Worm (Caenorhabditis elegans): ENCODE data around the gene dct-5.

The dct-5 gene

DNA sequence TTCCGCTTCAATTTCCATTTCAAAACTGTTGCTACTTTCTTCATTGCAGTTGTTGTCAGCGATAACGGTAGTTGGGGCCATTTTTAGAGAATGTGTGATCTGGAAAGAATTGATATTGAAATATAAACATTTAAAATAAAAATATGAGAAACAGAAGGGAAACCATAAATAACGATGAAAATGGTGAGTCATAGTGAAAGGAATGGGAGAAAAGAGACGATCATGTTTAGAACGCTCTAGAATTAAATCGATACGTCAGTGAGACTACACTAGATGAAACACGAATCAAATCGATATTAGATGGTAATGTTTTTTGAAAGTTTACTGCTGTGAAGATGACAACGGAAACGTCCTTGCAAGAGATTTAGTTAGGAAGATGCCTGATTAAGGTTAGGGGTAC lies 27.8 kb downstream of the dct-5 start, which contains the start of the genes EEED8.12 and EEED8.4:
EEED8.12 (minus strand) TSS at position 101 of the 400 bp plus-strand sequence.
EEED8.4 (plus strand) TSS at position 396 of the 400 bp plus-strand sequence.
- TF ChIP-seq unc-62 (GFP tag; optimal IDR thresholded peaks at IDR 0.05): no peak

DNA sequence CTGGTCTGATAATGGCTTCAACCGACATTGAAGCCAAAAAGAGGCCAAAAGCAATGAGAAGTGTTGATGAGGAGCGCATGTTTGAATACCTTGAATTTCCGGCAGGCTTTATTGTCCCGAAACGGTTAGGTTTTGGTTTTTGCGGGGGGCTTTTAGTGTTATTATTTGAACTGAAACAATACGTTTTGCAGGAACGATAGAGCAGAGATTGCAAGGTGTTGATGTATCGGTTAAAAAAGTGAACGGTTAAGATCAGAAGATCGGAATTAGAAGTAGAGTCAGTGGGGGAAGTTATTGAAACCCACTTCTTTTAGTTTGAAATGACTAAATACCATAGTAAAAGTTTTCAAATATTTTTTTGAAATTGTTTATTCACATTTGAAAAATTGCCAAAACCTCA lies 29.2 kb downstream of the dct-5 start, which contains the start of gene clec-141:
clec-141 (minus strand) TSS at position 101 of the 400 bp plus-strand sequence.
- TF ChIP-seq unc-62 (GFP tag; optimal IDR thresholded peaks at IDR 0.05): no peak

DNA sequence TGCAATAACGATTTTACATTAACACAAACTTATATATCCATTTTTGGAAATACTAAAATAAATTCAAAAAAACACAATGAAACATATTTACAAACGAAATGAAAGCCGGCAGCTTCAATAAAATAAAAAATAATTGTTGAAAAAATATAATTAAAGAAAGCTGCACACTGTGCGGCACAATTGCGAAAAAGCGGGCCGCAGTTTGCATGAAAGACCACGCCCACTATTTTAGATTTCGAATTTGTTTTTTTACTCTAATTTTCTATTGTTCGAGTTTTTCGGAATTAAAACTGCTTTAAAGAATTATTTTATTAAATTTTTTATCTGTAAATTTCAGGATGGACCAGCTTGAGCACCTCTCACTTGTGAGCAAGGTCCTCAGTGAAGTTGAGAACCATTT lies 37.5 kb downstream of the dct-5 start, which contains the start of gene mog-5:
mog-5 (plus strand) TSS at position 338 of the 400 bp plus-strand sequence.
- no peak for TF ChIP-seq unc-62 (GFP tag; optimal IDR thresholded peaks at IDR 0.05)

DNA sequence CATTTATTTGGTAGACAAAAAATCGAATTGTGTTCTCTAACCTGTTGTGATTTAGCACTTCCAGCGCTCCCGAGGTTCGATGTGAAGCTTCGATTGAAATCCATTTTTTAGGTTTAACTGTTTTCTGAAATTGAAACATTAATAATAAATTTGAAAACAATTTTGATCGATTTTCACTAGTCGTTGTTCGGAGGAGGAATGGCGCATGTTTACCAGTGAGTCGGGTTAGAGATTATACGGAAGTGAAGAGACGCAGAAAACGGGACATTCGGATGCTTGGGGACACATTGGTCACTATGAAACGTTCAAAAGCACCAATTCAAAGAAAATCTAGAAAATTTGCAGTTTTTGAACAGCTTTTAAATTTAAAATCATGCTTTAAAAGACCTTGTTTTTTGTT lies 38.0 kb downstream of the dct-5 start, which contains the start of gene fbxl-3:
fbxl-3 (minus strand) TSS at position 124 of the 400 bp plus-strand sequence.
- no peak for TF ChIP-seq unc-62 (GFP tag; optimal IDR thresholded peaks at IDR 0.05)

DNA sequence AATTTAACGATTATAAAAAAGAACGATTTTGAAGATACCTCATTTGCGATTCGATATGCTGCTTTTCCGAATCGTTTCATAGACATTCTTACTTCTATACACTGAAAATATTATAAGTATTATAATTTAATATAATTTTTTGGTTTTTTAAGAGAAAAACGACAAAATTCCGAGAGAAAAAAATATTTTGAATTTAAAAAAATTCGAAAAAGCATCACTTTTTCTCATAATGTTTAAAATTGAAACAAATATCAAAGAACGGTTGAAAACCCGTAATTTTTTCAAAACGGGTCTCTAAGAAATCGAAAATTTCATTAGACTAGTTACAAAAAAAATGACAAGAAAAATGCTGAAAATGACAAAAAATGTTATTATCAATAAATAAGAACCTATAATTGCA lies 41.1 kb downstream of the dct-5 start, which contains the start of gene pink-1:
pink-1 (minus strand) TSS at position 101 of the 400 bp plus-strand sequence.
- no peak for TF ChIP-seq unc-62 (GFP tag; optimal IDR thresholded peaks at IDR 0.05)

DNA sequence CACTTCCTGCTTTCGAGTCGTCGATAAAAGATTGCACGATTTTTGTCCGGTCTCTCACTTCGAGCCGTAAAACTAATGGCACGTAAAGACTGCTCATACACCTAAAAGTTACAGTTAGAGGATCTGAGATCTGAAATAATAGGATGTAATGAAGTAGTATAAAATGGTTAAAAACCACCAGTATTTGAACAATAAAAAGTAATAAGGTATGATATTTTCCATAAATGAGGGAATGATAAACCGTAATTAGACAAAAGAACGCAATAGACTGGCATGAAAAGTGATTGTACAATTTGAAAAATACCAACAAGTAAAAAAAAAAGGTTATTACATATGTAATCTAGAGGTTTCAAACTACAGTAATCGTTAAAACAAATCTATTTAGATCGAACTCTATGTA lies 43.6 kb downstream of the dct-5 start, which contains the start of gene brap-2:
brap-2 (minus strand) TSS at position 101 of the 400 bp plus-strand sequence.
- no peak for TF ChIP-seq unc-62 (GFP tag; optimal IDR thresholded peaks at IDR 0.05)

DNA sequence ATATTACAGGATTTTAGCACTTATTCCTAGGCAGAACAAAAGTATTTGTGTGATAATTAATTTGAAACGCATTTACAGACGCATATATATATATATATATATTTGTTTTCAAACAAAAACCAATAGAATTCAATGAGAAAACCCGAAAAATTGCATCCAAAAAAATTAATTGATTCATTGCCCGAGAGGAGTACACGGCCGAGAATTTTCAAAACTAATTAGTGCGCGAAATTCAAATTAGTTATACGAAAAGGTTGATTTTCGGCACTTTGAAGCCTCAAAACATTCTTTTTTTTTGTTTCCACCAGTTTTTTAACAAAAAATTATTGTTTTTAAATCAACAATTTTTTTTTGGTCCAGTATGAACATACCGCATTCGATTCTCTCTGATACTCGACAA lies 45.3 kb downstream of the dct-5 start:
- TF ChIP-seq unc-62 (GFP tag; optimal IDR thresholded peaks at IDR 0.05): no peak

DNA sequence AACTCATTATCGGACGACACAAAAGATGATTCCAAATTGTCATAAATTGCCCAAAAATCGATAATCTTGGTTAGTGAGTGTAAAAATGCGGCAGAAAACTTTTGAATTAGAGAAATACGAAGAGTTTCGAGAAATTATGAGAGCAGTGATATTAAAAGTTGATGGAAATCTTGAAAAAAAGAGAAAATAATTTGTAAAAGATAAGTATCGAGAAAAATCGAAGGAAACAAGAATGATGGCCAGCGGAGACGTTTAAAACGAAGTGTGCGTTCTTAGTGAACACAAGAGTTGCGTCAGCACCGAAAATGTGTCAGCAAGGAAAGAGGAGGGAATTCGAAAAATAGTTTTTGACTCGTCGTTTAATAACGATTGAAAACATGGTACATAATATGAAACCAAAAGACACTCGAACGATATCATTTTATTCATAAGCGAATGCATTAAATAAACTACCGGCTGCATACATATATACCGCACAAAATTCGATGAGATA lies 46.9 kb downstream of the dct-5 start, which contains the start of gene ndx-6:
ndx-6 (minus strand) TSS at position 51 of the 493 bp plus-strand sequence.
- TF ChIP-seq unc-62 (GFP tag; optimal IDR thresholded peaks at IDR 0.05): no peak

DNA sequence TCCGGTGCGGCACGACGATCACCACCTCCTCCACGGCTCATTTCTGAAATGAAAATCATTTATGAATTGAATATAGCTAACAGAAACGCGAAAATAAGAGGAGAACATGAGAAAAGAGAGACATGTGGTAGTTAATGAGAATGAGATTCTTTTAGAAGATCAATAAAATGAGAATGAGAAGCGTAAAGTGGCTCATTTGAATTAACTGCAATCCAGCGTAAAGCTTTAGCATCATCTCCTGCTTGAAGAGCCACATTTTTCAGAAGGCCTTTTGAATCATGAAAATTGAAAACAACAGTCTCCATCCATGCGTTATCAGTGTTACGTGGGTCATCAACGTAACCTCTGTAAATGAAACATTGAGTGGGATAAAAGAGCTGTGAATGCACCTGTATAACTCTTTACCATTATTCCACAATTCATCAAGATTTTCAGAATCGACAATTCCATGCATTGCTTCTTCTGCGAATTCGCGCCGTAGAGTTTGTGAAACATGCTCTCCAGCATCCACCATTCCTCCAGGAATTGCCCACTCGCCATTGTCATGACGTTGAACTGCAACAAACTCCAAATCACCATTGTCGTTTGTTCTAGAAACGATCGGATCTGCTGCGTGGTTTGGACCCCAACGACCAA lies 47.8 kb downstream of the dct-5 start, which contains the start of gene rsp-4:
rsp-4 (minus strand) TSS at position 51 of the 636 bp plus-strand sequence.
- no peak for TF ChIP-seq unc-62 (GFP tag; optimal IDR thresholded peaks at IDR 0.05)

DNA sequence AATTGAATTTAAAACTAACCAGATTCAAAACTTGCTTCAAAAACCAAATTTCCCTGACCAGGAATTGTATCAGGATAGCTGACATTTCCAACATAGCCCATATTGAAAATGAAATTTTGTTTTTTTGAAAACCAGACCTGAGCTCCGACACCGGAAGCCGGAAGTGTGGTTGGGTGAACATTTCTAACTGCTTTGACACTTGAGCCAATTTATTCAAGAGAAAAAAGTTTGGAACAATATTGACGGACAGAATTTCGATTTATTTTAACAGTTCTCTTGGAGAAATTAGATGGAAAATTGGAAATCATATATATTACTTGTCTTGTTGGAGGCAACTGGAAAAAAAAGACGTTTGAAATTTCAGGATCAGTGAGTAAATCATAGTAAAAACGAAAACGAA lies 49.5 kb downstream of the dct-5 start, which contains the start of gene ccpp-6:
ccpp-6 (minus strand) TSS at position 101 of the 400 bp plus-strand sequence.
- no peak for TF ChIP-seq unc-62 (GFP tag; optimal IDR thresholded peaks at IDR 0.05)
